Worm (Caenorhabditis elegans): ENCODE data around the gene C55A6.4.

- TF ChIP-seq ama-1 (optimal IDR thresholded peaks at IDR 0.05) (no peak), elt-3 (tag; optimal IDR thresholded peaks at IDR 0.05) (no peak), C34F6.9 (tag; optimal IDR thresholded peaks at IDR 0.05) (no peak), nhr-237 (tag; optimal IDR thresholded peaks at IDR 0.05) (no peak), nhr-77 (tag; optimal IDR thresholded peaks at IDR 0.05) (no peak), nhr-12 (tag; optimal IDR thresholded peaks at IDR 0.05) (no peak), F13H6.1 (tag; optimal IDR thresholded peaks at IDR 0.05) (no peak), mdl-1 (tag; optimal IDR thresholded peaks at IDR 0.05) (no peak), nhr-6 (tag; optimal IDR thresholded peaks at IDR 0.05) (no peak), unc-62 (GFP tag; optimal IDR thresholded peaks at IDR 0.05) (no peak), dmd-4 (tag; optimal IDR thresholded peaks at IDR 0.05) (no peak), fos-1 (tag; optimal IDR thresholded peaks at IDR 0.05) (no peak), nhr-10 (tag; optimal IDR thresholded peaks at IDR 0.05) (no peak)
Measured at ce11 chrV:11527531-11527930, 9.8 kb upstream of the C55A6.4 start, which contains the start of gene ccch-1.

Data from whole organism, L2 larva.